Worm (Caenorhabditis elegans): ENCODE measurements around the gene tbc-6.

- TF ChIP-seq nhr-76 (tag; optimal IDR thresholded peaks at IDR 0.05) (no peak), dmd-6 (GFP tag; IDR thresholded peaks at IDR 0.05) (no peak), pha-4 (GFP tag; IDR thresholded peaks at IDR 0.05) (no peak), pha-4 (tag; optimal IDR thresholded peaks at IDR 0.05) (no peak), rbr-2 (tag; optimal IDR thresholded peaks at IDR 0.05) (no peak), unc-39 (tag; optimal IDR thresholded peaks at IDR 0.05) (no peak), zag-1 (tag; optimal IDR thresholded peaks at IDR 0.05) (no peak), ama-1 (optimal IDR thresholded peaks at IDR 0.05) (no peak), ctbp-1 (GFP tag; IDR thresholded peaks at IDR 0.05) (peak; percentile 62), tag-97 (GFP tag; IDR thresholded peaks at IDR 0.05) (no peak), snpc-1.2 (GFP tag; IDR thresholded peaks at IDR 0.05) (no peak), D1046.2 (GFP tag; IDR thresholded peaks at IDR 0.05) (no peak)
Observed at ce11 chrII:6838270-6838878, 9.6 kb upstream of the tbc-6 start.

Data from whole organism, L4 larva.